Worm (Caenorhabditis elegans) whole organism, L1 larva: ENCODE results near the gene str-106.

Source experiments
- ama-1 ChIP-seq: fragments of 150-350 bp; optimal IDR thresholded peaks from 2 replicates; lab custom pipeline; 2014
- mep-1 ChIP-seq: fragments of 150-350 bp; optimal IDR thresholded peaks from 2 replicates; lab custom pipeline; 2014; ENCODE audit warnings: missing biosample characterization, missing genetic modification characterization

- TF ChIP-seq mep-1 (tag; lab: Kevin White, UChicago) = no peak
- TF ChIP-seq ama-1 (lab: Kevin White, UChicago) = no peak
Observed at ce11 chrV:16153375-16153774, 27.1 kb upstream of the str-106 start, which contains the start of gene str-254.
